Fruit fly (Drosophila melanogaster) whole organism, embryonic: ENCODE results near the gene kra.

ENCODE experiments used
- Ada2b ChIP-seq: fragments of 200-800 bp; sonication (Bioruptor generic); IDR thresholded peaks from 2 replicates; pipeline ENCODE4 v1.3.6; 2022; ENCODE audit warnings: missing biosample characterization, missing genetic modification characterization
- Asciz ChIP-seq: fragments of 200-800 bp; sonication (Bioruptor generic); optimal IDR thresholded peaks from 2 replicates; lab custom pipeline; 2017; ENCODE audit warnings: missing biosample characterization, mild to moderate bottlenecking, missing genetic modification characterization, missing genetic modification reagents
- Atf-2 ChIP-seq: fragments of 200-800 bp; sonication (Bioruptor generic); optimal IDR thresholded peaks from 2 replicates; lab custom pipeline; 2016; ENCODE audit warnings: missing biosample characterization, missing genetic modification characterization
- Atf3 ChIP-seq: fragments of 200-800 bp; sonication (Bioruptor generic); optimal IDR thresholded peaks from 3 replicates; lab custom pipeline; 2016; ENCODE audit warnings: missing biosample characterization, missing genetic modification characterization
- Blimp-1 ChIP-seq: fragments of 200-800 bp; sonication (Bioruptor generic); optimal IDR thresholded peaks from 3 replicates; lab custom pipeline; 2018; ENCODE audit warnings: missing biosample characterization, missing genetic modification characterization, mild to moderate bottlenecking, moderate library complexity, missing genetic modification reagents
- CG10147 ChIP-seq: fragments of 200-800 bp; sonication (Bioruptor generic); optimal IDR thresholded peaks from 2 replicates; lab custom pipeline; 2019; ENCODE audit warnings: missing biosample characterization, mild to moderate bottlenecking, missing genetic modification characterization, moderate library complexity
- CG11247 ChIP-seq: fragments of 200-800 bp; sonication (Bioruptor generic); IDR thresholded peaks from 2 replicates; pipeline ENCODE4 v1.3.6; 2022; ENCODE audit warnings: missing biosample characterization, missing genetic modification characterization
- CG11504 ChIP-seq: fragments of 200-800 bp; sonication (Bioruptor generic); optimal IDR thresholded peaks from 3 replicates; lab custom pipeline; 2019; ENCODE audit warnings: missing biosample characterization, mild to moderate bottlenecking, missing genetic modification characterization, moderate library complexity
- CG1233 ChIP-seq: fragments of 200-800 bp; sonication (Bioruptor generic); optimal IDR thresholded peaks from 4 replicates; lab custom pipeline; 2018; ENCODE audit warnings: missing biosample characterization, mild to moderate bottlenecking, missing genetic modification characterization
- CG13296 ChIP-seq: fragments of 200-800 bp; sonication (Bioruptor generic); optimal IDR thresholded peaks from 3 replicates; lab custom pipeline; 2018; ENCODE audit warnings: missing biosample characterization, mild to moderate bottlenecking, missing genetic modification characterization
- CG1602 ChIP-seq: fragments of 200-800 bp; sonication (Bioruptor generic); optimal IDR thresholded peaks from 3 replicates; lab custom pipeline; 2016; ENCODE audit warnings: missing biosample characterization, missing genetic modification characterization
- CG1647 ChIP-seq: fragments of 200-800 bp; sonication (Bioruptor generic); optimal IDR thresholded peaks from 3 replicates; lab custom pipeline; 2016; ENCODE audit warnings: missing biosample characterization, missing genetic modification characterization
- CG16815 ChIP-seq: fragments of 200-800 bp; sonication (Bioruptor generic); optimal IDR thresholded peaks from 3 replicates; lab custom pipeline; 2017; ENCODE audit warnings: missing biosample characterization, mild to moderate bottlenecking, missing genetic modification characterization
- CG17186 ChIP-seq: fragments of 200-800 bp; sonication (Bioruptor generic); optimal IDR thresholded peaks from 3 replicates; lab custom pipeline; 2017; ENCODE audit warnings: missing biosample characterization, missing genetic modification reagents, missing genetic modification characterization
- CG17359 ChIP-seq: fragments of 200-800 bp; sonication (Bioruptor generic); optimal IDR thresholded peaks from 3 replicates; lab custom pipeline; 2018; ENCODE audit warnings: missing biosample characterization, mild to moderate bottlenecking, missing genetic modification characterization, moderate library complexity
- CG2129 ChIP-seq: fragments of 200-800 bp; sonication (Bioruptor generic); IDR thresholded peaks from 2 replicates; pipeline ENCODE4 v1.3.6; 2022; ENCODE audit warnings: missing biosample characterization, missing genetic modification characterization; ENCODE audit not compliant: partially characterized antibody
- CG2199 ChIP-seq: fragments of 200-800 bp; sonication (Bioruptor generic); IDR thresholded peaks from 3 replicates; pipeline ENCODE4 v1.3.6; 2022; ENCODE audit warnings: missing biosample characterization, missing genetic modification characterization
- CG32532 ChIP-seq: fragments of 200-800 bp; sonication (Bioruptor generic); IDR thresholded peaks from 2 replicates; pipeline ENCODE4 v1.3.6; 2022; ENCODE audit warnings: missing biosample characterization, missing genetic modification characterization
- CG6175 ChIP-seq: fragments of 200-800 bp; sonication (Bioruptor generic); IDR thresholded peaks from 3 replicates; pipeline ENCODE4 v1.3.6; 2022; ENCODE audit warnings: missing biosample characterization, missing genetic modification characterization
- CG6813 ChIP-seq: fragments of 200-800 bp; sonication (Bioruptor generic); optimal IDR thresholded peaks from 2 replicates; lab custom pipeline; 2017; ENCODE audit warnings: missing biosample characterization, missing genetic modification characterization, mild to moderate bottlenecking, moderate library complexity, missing genetic modification reagents
- CG9609 ChIP-seq: fragments of 200-800 bp; sonication (Bioruptor generic); optimal IDR thresholded peaks from 3 replicates; lab custom pipeline; 2016; ENCODE audit warnings: missing biosample characterization, missing genetic modification characterization
- CG9817 ChIP-seq: fragments of 200-800 bp; sonication (Bioruptor generic); optimal IDR thresholded peaks from 2 replicates; lab custom pipeline; 2018; ENCODE audit warnings: missing biosample characterization, mild to moderate bottlenecking, missing genetic modification characterization, moderate library complexity
- Dek ChIP-seq: fragments of 200-800 bp; sonication (Bioruptor generic); optimal IDR thresholded peaks from 3 replicates; lab custom pipeline; 2019; ENCODE audit warnings: missing biosample characterization, mild to moderate bottlenecking, missing genetic modification characterization, moderate library complexity
- HHEX ChIP-seq: fragments of 200-800 bp; sonication (Bioruptor generic); optimal IDR thresholded peaks from 3 replicates; lab custom pipeline; 2017; ENCODE audit warnings: missing biosample characterization, mild to moderate bottlenecking, missing genetic modification characterization, missing genetic modification reagents
- Hmx ChIP-seq: fragments of 200-800 bp; sonication (Bioruptor generic); optimal IDR thresholded peaks from 2 replicates; lab custom pipeline; 2016; ENCODE audit warnings: missing biosample characterization, missing genetic modification characterization
- Kr ChIP-seq: fragments of 200-800 bp; sonication (Bioruptor generic); optimal IDR thresholded peaks from 2 replicates; lab custom pipeline; 2017; ENCODE audit warnings: missing biosample characterization, mild to moderate bottlenecking, missing genetic modification characterization
- Lhr ChIP-seq: fragments of 200-800 bp; sonication (Bioruptor generic); optimal IDR thresholded peaks from 3 replicates; lab custom pipeline; 2017; ENCODE audit warnings: mild to moderate bottlenecking, missing biosample characterization, missing genetic modification reagents, missing genetic modification characterization
- Neu2 ChIP-seq: fragments of 200-800 bp; sonication (Bioruptor generic); optimal IDR thresholded peaks from 3 replicates; lab custom pipeline; 2016; ENCODE audit warnings: missing biosample characterization, missing genetic modification characterization, borderline replicate concordance
- Opbp ChIP-seq: fragments of 200-800 bp; sonication (Bioruptor generic); IDR thresholded peaks from 3 replicates; pipeline ENCODE4 v1.3.6; 2022; ENCODE audit warnings: missing biosample characterization, missing genetic modification characterization; ENCODE audit not compliant: partially characterized antibody
- Pdp1 ChIP-seq, 2 experiments: fragments of 200-800 bp; sonication (Bioruptor generic); optimal IDR thresholded peaks; 3 replicates each; lab custom pipeline; 2016; ENCODE audit warnings: missing biosample characterization in 2 of 2, missing genetic modification characterization in 2 of 2, mild to moderate bottlenecking in 1 of 2, moderate library complexity in 1 of 2
- Sox102F ChIP-seq: fragments of 200-800 bp; sonication (Bioruptor generic); optimal IDR thresholded peaks from 2 replicates; lab custom pipeline; 2018; ENCODE audit warnings: missing biosample characterization, mild to moderate bottlenecking, missing genetic modification characterization, moderate library complexity
- Ssrp ChIP-seq: fragments of 200-800 bp; sonication (Bioruptor generic); optimal IDR thresholded peaks from 2 replicates; lab custom pipeline; 2018; ENCODE audit warnings: missing biosample characterization, mild to moderate bottlenecking, missing genetic modification characterization, moderate library complexity
- cg ChIP-seq: fragments of 200-800 bp; sonication (Bioruptor generic); optimal IDR thresholded peaks from 3 replicates; lab custom pipeline; 2019; ENCODE audit warnings: missing biosample characterization, mild to moderate bottlenecking, missing genetic modification characterization, moderate library complexity
- en ChIP-seq: fragments of 200-800 bp; sonication (Bioruptor generic); optimal IDR thresholded peaks from 2 replicates; lab custom pipeline; 2016; ENCODE audit warnings: missing biosample characterization, missing genetic modification characterization
- her ChIP-seq: fragments of 200-800 bp; sonication (Bioruptor generic); optimal IDR thresholded peaks from 2 replicates; lab custom pipeline; 2016; ENCODE audit warnings: missing biosample characterization, missing genetic modification characterization
- hkb ChIP-seq, 2 experiments: fragments of 200-800 bp in 1 of 2; fragments of >200 bp in 1 of 2; sonication (Bioruptor generic) in 1 of 2; IDR thresholded peaks in 1 of 2; optimal IDR thresholded peaks in 1 of 2; 2 replicates each; pipeline versions ENCODE4 v1.3.6 to Lab custom; 2017 to 2022; ENCODE audit warnings: missing biosample characterization in 1 of 2, missing genetic modification characterization in 1 of 2
- knrl ChIP-seq: fragments of 200-800 bp; sonication (Bioruptor generic); IDR thresholded peaks from 3 replicates; pipeline ENCODE4 v1.3.6; 2022; ENCODE audit warnings: missing biosample characterization, missing genetic modification characterization; ENCODE audit not compliant: partially characterized antibody
- lab ChIP-seq: fragments of 200-800 bp; sonication (Bioruptor generic); optimal IDR thresholded peaks from 3 replicates; lab custom pipeline; 2017; ENCODE audit warnings: missing biosample characterization, missing genetic modification characterization, mild to moderate bottlenecking, moderate library complexity, missing genetic modification reagents
- lmd ChIP-seq: fragments of 200-800 bp; sonication (Bioruptor generic); IDR thresholded peaks from 2 replicates; pipeline ENCODE4 v1.3.6; 2022; ENCODE audit warnings: missing biosample characterization, missing genetic modification characterization
- mam ChIP-seq: fragments of 200-800 bp; sonication (Bioruptor generic); optimal IDR thresholded peaks from 3 replicates; lab custom pipeline; 2016; ENCODE audit warnings: missing biosample characterization, missing genetic modification characterization
- pho ChIP-seq: fragments of 200-800 bp; sonication (Bioruptor generic); optimal IDR thresholded peaks from 2 replicates; lab custom pipeline; 2016; ENCODE audit warnings: missing biosample characterization, missing genetic modification characterization
- sim ChIP-seq: fragments of 200-800 bp; sonication (Bioruptor generic); IDR thresholded peaks from 2 replicates; pipeline ENCODE4 v1.3.6; 2022; ENCODE audit warnings: missing biosample characterization, missing genetic modification characterization
- so ChIP-seq: fragments of 200-800 bp; sonication (Bioruptor generic); IDR thresholded peaks from 3 replicates; pipeline ENCODE4 v1.3.6; 2022; ENCODE audit warnings: missing biosample characterization, missing genetic modification characterization
- tio ChIP-seq: fragments of 200-800 bp; sonication (Bioruptor generic); optimal IDR thresholded peaks from 2 replicates; lab custom pipeline; 2017; ENCODE audit warnings: missing biosample characterization, missing genetic modification characterization, inconsistent platforms
- tup ChIP-seq: fragments of 200-800 bp; sonication (Bioruptor generic); optimal IDR thresholded peaks from 2 replicates; lab custom pipeline; 2016; ENCODE audit warnings: missing biosample characterization, mild to moderate bottlenecking, missing genetic modification characterization, moderate library complexity
- vfl ChIP-seq: fragments of 200-800 bp; sonication (Bioruptor generic); optimal IDR thresholded peaks from 2 replicates; lab custom pipeline; 2016; ENCODE audit warnings: missing biosample characterization, missing genetic modification characterization
- vvl ChIP-seq: fragments of 200-800 bp; sonication (Bioruptor generic); IDR thresholded peaks from 2 replicates; pipeline ENCODE4 v1.3.6; 2022; ENCODE audit warnings: missing biosample characterization, missing genetic modification characterization
- zen ChIP-seq: fragments of 200-800 bp; sonication (Bioruptor generic); optimal IDR thresholded peaks from 3 replicates; lab custom pipeline; 2018; ENCODE audit warnings: missing biosample characterization, mild to moderate bottlenecking, missing genetic modification characterization, moderate library complexity

kra gene

dm6 chr3R:5647705-5648568, 47.0 kb upstream of the kra start (continued):
- TF ChIP-seq CG6175 (GFP tag; lab: Robert Waterston, UW) (no peak), CG11247 (GFP tag; lab: Robert Waterston, UW) (no peak), cg (GFP tag; lab: Kevin White, UChicago) (peak; percentile 98), tup (GFP tag; lab: Kevin White, UChicago) (no peak), CG11504 (no peak), CG13296 (no peak), lmd (no peak), vfl (GFP tag; lab: Kevin White, UChicago) (no peak), Asciz (no peak), Opbp (GFP tag; lab: Robert Waterston, UW) (no peak), Neu2 (no peak), Kr (GFP tag; lab: Kevin White, UChicago) (peak; percentile 27), her (GFP tag; lab: Kevin White, UChicago) (no peak), Sox102F (GFP tag; lab: Kevin White, UChicago) (no peak), CG9609 (GFP tag; lab: Kevin White, UChicago) (no peak), CG6813 (GFP tag; lab: Kevin White, UChicago) (no peak), CG10147 (GFP tag; lab: Kevin White, UChicago) (no peak), en (GFP tag; lab: Kevin White, UChicago) (no peak), CG9817 (tag; lab: Kevin White, UChicago) (no peak), CG1233 (no peak), CG32532 (no peak), Atf-2 (no peak), HHEX (GFP tag; lab: Kevin White, UChicago) (no peak), Hmx (GFP tag; lab: Kevin White, UChicago) (no peak), Lhr (GFP tag; lab: Kevin White, UChicago) (no peak), so (GFP tag; lab: Robert Waterston, UW) (no peak), CG17359 (tag; lab: Kevin White, UChicago) (no peak), lab (GFP tag; lab: Kevin White, UChicago) (no peak), tio (no peak), CG2199 (GFP tag; lab: Robert Waterston, UW) (no peak), CG1602 (GFP tag; lab: Kevin White, UChicago) (no peak), knrl (GFP tag; lab: Robert Waterston, UW) (no peak), CG16815 (GFP tag; lab: Kevin White, UChicago) (no peak), Ada2b (GFP tag; lab: Robert Waterston, UW) (no peak), CG2129 (GFP tag; lab: Robert Waterston, UW) (no peak), zen (tag; lab: Kevin White, UChicago) (peak; percentile 0), Pdp1 (GFP tag; optimal IDR thresholded peaks at IDR 0.05; lab: Kevin White, UChicago) (peak in 1 of 2 experiments; percentile 45), vvl (peak; percentile 52; the same call in 1 of the 2 replicates), Dek (tag; lab: Kevin White, UChicago) (no peak), mam (no peak), Ssrp (tag; lab: Kevin White, UChicago) (no peak), Atf3 (GFP tag; lab: Kevin White, UChicago) (no peak), sim (no peak), pho (no peak), CG17186 (GFP tag; lab: Kevin White, UChicago) (no peak), CG1647 (GFP tag; lab: Kevin White, UChicago) (no peak), hkb (optimal IDR thresholded peaks at IDR 0.05; lab: Kevin White, UChicago) (no peak), hkb (GFP tag; IDR thresholded peaks at IDR 0.05; lab: Robert Waterston, UW) (peak; percentile 11; the same call in 1 of the 2 replicates), Blimp-1 (GFP tag; lab: Kevin White, UChicago) (peak; percentile 16)
